Fruit fly (Drosophila melanogaster): ENCODE results near the gene Fim.

Fim gene

dm6 chrX:17289225-17289624, 12.5 kb downstream of the Fim start:
- TF ChIP-seq CG17801 (GFP tag; optimal IDR thresholded peaks at IDR 0.05; ENCODE audit: partially characterized antibody): no peak

- TF ChIP-seq CG17801 (GFP tag; optimal IDR thresholded peaks at IDR 0.05; ENCODE audit: partially characterized antibody): no peak
These were observed 16.7 kb downstream of the Fim start for dm6 chrX:17285069-17285468.

dm6 chrX:17284400-17284799, 17.3 kb downstream of the Fim start, which contains the start of gene CG8661:
Gene CG8661, minus strand, starts transcription at chrX:17284500.
- no peak for TF ChIP-seq CG17801 (GFP tag; optimal IDR thresholded peaks at IDR 0.05; ENCODE audit: partially characterized antibody)

dm6 chrX:17282626-17283025, 19.1 kb downstream of the Fim start, which contains the start of gene CG8664:
Gene CG8664, minus strand, starts transcription at chrX:17282726.
- TF ChIP-seq CG17801 (GFP tag; optimal IDR thresholded peaks at IDR 0.05; ENCODE audit: partially characterized antibody): no peak

- no peak for TF ChIP-seq CG17801 (GFP tag; optimal IDR thresholded peaks at IDR 0.05; ENCODE audit: partially characterized antibody)
These were observed 19.5 kb downstream of the Fim start, which contains the start of gene CG5445 for dm6 chrX:17282196-17282595. Gene CG5445, plus strand, starts transcription at chrX:17282496.

dm6 chrX:17274798-17275197, 26.9 kb downstream of the Fim start:
- no peak for TF ChIP-seq CG17801 (GFP tag; optimal IDR thresholded peaks at IDR 0.05; ENCODE audit: partially characterized antibody)

- TF ChIP-seq CG17801 (GFP tag; optimal IDR thresholded peaks at IDR 0.05; ENCODE audit: partially characterized antibody): no peak
These were observed 36.2 kb downstream of the Fim start for dm6 chrX:17265402-17266028.

dm6 chrX:17262049-17262448, 39.7 kb downstream of the Fim start:
- TF ChIP-seq CG17801 (GFP tag; optimal IDR thresholded peaks at IDR 0.05; ENCODE audit: partially characterized antibody): no peak

- TF ChIP-seq CG17801 (GFP tag; optimal IDR thresholded peaks at IDR 0.05; ENCODE audit: partially characterized antibody): no peak
These were observed 46.1 kb downstream of the Fim start for dm6 chrX:17255677-17256076.

- no peak for TF ChIP-seq CG17801 (GFP tag; optimal IDR thresholded peaks at IDR 0.05; ENCODE audit: partially characterized antibody)
These were observed 47.6 kb downstream of the Fim start for dm6 chrX:17254094-17254493.

- peak; percentile 16 for TF ChIP-seq CG17801 (GFP tag; optimal IDR thresholded peaks at IDR 0.05; ENCODE audit: partially characterized antibody)
These were observed 52.4 kb downstream of the Fim start, which contains the start of gene CG8675 for dm6 chrX:17249326-17249725. Gene CG8675, minus strand, starts transcription at chrX:17249502.

dm6 chrX:17246916-17247315, 54.8 kb downstream of the Fim start, which contains the start of gene CG42854:
Gene CG42854, minus strand, starts transcription at chrX:17247016.
- TF ChIP-seq CG17801 (GFP tag; optimal IDR thresholded peaks at IDR 0.05; ENCODE audit: partially characterized antibody): no peak

dm6 chrX:17244854-17245253, 56.9 kb downstream of the Fim start, which contains the start of gene CG8915:
Gene CG8915, minus strand, starts transcription at chrX:17245001.
- TF ChIP-seq CG17801 (GFP tag; optimal IDR thresholded peaks at IDR 0.05; ENCODE audit: partially characterized antibody): peak; percentile 38

- TF ChIP-seq CG17801 (GFP tag; optimal IDR thresholded peaks at IDR 0.05; ENCODE audit: partially characterized antibody): no peak
These were observed 64.3 kb downstream of the Fim start for dm6 chrX:17237421-17237820.

- TF ChIP-seq CG17801 (GFP tag; optimal IDR thresholded peaks at IDR 0.05; ENCODE audit: partially characterized antibody): no peak
These were observed 65.3 kb downstream of the Fim start for dm6 chrX:17236468-17236867.

Data from ovary, adult (tissue).